Worm (Caenorhabditis elegans): ENCODE results near the gene ubc-9.

The ubc-9 gene

ce11 chrIV:4660151-4661041 lies 9.6 kb downstream of the ubc-9 start, which contains the start of the genes F29B9.11 and jmjd-1.2 (continued):
- TF ChIP-seq pqm-1 (tag; optimal IDR thresholded peaks at IDR 0.05) (no peak), T26A8.4 (GFP tag; IDR thresholded peaks at IDR 0.05) (peak; percentile 82), madf-9 (GFP tag; conservative IDR thresholded peaks at IDR 0.05) (peak; percentile 67; the same call in 1 of the 2 replicates), mdl-1 (tag; optimal IDR thresholded peaks at IDR 0.05) (peak in 1 of 2 experiments; percentile 70), ces-1 (GFP tag; optimal IDR thresholded peaks at IDR 0.05) (no peak), nhr-111 (GFP tag; optimal IDR thresholded peaks at IDR 0.05) (no peak), F26F4.8 (GFP tag; conservative IDR thresholded peaks at IDR 0.05) (no peak), aha-1 (tag) (peak; percentile 99), attf-4 (tag; optimal IDR thresholded peaks at IDR 0.05) (no peak), lim-7 (GFP tag; IDR thresholded peaks at IDR 0.05) (no peak), hlh-30 (tag; optimal IDR thresholded peaks at IDR 0.05; ENCODE audit: insufficient read depth) (peak; percentile 82), ztf-11 (tag; optimal IDR thresholded peaks at IDR 0.05) (no peak), ZK337.2 (GFP tag; IDR thresholded peaks at IDR 0.05) (no peak; the same call in 1 of the 2 replicates), nhr-25 (tag; optimal IDR thresholded peaks at IDR 0.05; ENCODE audit: borderline replicate concordance, insufficient read depth) (peak; percentile 90), php-3 (GFP tag; IDR thresholded peaks at IDR 0.05) (0 out of 2 replicates have a peak, but pooled peaks have one; percentile 25), zip-11 (GFP tag; IDR thresholded peaks at IDR 0.05) (no peak), rbr-2 (tag; optimal IDR thresholded peaks at IDR 0.05) (peak; percentile 95), fkh-10 (GFP tag; optimal IDR thresholded peaks at IDR 0.05) (peak; percentile 84), hmg-1.1 (GFP tag; IDR thresholded peaks at IDR 0.05) (peak; percentile 89), tag-97 (GFP tag; IDR thresholded peaks at IDR 0.05) (no peak), nhr-48 (tag; optimal IDR thresholded peaks at IDR 0.05) (peak; percentile 74), jun-1 (tag; optimal IDR thresholded peaks at IDR 0.05) (no peak), zag-1 (tag; optimal IDR thresholded peaks at IDR 0.05) (no peak), lin-13 (GFP tag; optimal IDR thresholded peaks at IDR 0.05) (peak; percentile 87), F37D6.2 (tag; optimal IDR thresholded peaks at IDR 0.05) (peak; percentile 82), daf-16 (GFP tag; optimal IDR thresholded peaks at IDR 0.05) (peak in 1 of 2 experiments; percentile 66), daf-16 (tag; optimal IDR thresholded peaks at IDR 0.05) (peak; percentile 72), tra-1 (GFP tag; IDR thresholded peaks at IDR 0.05) (peak; percentile 79; the same call in 1 of the 2 replicates), ceh-28 (tag; optimal IDR thresholded peaks at IDR 0.05) (no peak), ceh-20 (GFP tag; IDR thresholded peaks at IDR 0.05) (peak; percentile 87; the same call in 1 of the 2 replicates), Y75B8A.6 (GFP tag; IDR thresholded peaks at IDR 0.05) (peak; percentile 80; the same call in 1 of the 2 replicates), ctbp-1 (GFP tag; IDR thresholded peaks at IDR 0.05) (peak; percentile 48; the same call in 1 of the 2 replicates), nhr-41 (GFP tag; IDR thresholded peaks at IDR 0.05) (peak; percentile 57; the same call in 1 of the 2 replicates), Y48G9A.11 (GFP tag; IDR thresholded peaks at IDR 0.05) (peak; percentile 65), ceh-82 (tag; optimal IDR thresholded peaks at IDR 0.05) (no peak), nhr-102 (tag; optimal IDR thresholded peaks at IDR 0.05) (peak; percentile 89), daf-12 (tag; optimal IDR thresholded peaks at IDR 0.05) (no peak), saeg-2 (GFP tag; IDR thresholded peaks at IDR 0.05) (peak; percentile 43; the same call in 1 of the 2 replicates), vab-7 (GFP tag; IDR thresholded peaks at IDR 0.05) (peak; percentile 76), mes-2 (tag; optimal IDR thresholded peaks at IDR 0.05; ENCODE audit: poor library complexity, severe bottlenecking) (peak; percentile 89), lsy-2 (tag; optimal IDR thresholded peaks at IDR 0.05) (peak; percentile 88 to 93), mdt-29 (GFP tag; IDR thresholded peaks at IDR 0.05) (peak; percentile 67; the same call in 1 of the 2 replicates), lir-3 (tag; optimal IDR thresholded peaks at IDR 0.05) (no peak), nhr-76 (tag; optimal IDR thresholded peaks at IDR 0.05) (no peak), hlh-11 (tag; optimal IDR thresholded peaks at IDR 0.05) (peak; percentile 93), duxl-1 (tag; optimal IDR thresholded peaks at IDR 0.05; ENCODE audit: poor library complexity) (peak; percentile 73), ama-1 (optimal IDR thresholded peaks at IDR 0.05) (no peak), Y5F2A.4 (GFP tag; optimal IDR thresholded peaks at IDR 0.05) (no peak), unc-130 (GFP tag; optimal IDR thresholded peaks at IDR 0.05) (peak; percentile 96)

All from whole organism, L4 larva.